Worm (Caenorhabditis elegans) whole organism, dauer: Measurements from ENCODE around the gene srx-129.

Experiments used
- unc-62 ChIP-seq: sonication (generic microtip); optimal IDR thresholded peaks from 2 replicates; lab custom pipeline; 2017; ENCODE audit warnings: missing biosample characterization, missing genetic modification reagents, missing genetic modification characterization

Gene srx-129

DNA sequence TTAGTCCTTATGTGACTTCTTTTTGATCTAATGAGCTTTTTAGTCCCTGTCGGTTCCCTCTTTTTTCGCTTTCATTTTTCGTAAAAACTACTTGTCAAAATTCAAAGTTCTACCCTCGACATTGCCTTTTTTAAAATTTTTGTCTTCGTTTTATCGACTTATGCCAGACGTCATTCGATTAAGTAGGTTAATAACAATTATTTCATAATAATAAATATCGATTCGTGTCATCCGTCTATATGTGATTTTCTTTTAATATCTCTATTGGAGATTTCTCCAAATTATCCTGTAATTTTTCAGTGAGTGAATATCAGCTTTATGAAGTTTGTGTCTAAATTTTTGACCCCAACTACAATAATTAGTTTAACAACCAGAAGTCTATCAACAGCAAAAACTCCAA lies 11.3 kb upstream of the srx-129 start, which contains the start of gene hpo-31:
Gene hpo-31, plus strand, starts transcription at position 301 of the 400 bp plus-strand sequence.
- no peak for TF ChIP-seq unc-62 (GFP tag; lab: Kevin White, UChicago)

DNA sequence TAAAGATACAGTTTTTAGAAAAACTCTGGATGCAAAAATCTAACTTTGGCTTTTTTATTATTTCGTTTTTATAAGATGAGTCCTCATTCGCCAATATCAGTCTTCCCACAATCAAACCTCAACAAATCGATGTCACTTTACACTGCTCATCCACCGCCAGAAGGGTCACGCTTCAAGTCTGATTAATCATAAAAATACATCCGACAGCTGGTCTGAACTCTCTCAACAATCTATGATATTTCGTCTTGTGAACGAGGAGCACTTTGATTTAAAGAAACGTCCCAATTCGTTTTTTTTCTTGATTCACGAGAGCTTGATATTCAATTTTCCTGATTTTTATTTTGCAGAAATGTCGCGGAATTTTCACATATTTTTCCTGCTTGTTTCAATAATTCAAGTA lies 6.1 kb upstream of the srx-129 start, which contains the start of gene nrf-5:
Gene nrf-5, plus strand, starts transcription at position 348 of the 400 bp plus-strand sequence.
- TF ChIP-seq unc-62 (GFP tag; lab: Kevin White, UChicago): no peak

DNA sequence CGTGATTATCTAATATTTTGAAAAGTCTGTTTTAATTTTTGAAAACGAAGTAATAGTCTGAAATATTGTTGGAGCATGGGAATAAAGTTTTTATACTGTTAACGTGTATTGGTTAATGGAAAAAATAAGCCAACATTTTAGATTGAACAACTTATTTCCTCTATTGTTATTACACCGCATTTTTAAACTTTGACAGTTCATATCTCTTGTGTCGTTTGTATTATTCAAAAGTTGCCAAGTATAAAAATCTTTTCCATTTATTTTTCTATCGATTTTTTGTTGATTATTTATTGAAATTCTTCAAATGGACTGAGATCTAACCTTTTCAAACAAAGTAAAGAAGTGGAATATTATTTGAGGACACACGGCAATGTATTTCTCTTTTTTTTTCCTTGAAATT lies 3.2 kb upstream of the srx-129 start, which contains the start of gene str-165:
Gene str-165, plus strand, starts transcription at position 301 of the 400 bp plus-strand sequence.
- no peak for TF ChIP-seq unc-62 (GFP tag; lab: Kevin White, UChicago)

DNA sequence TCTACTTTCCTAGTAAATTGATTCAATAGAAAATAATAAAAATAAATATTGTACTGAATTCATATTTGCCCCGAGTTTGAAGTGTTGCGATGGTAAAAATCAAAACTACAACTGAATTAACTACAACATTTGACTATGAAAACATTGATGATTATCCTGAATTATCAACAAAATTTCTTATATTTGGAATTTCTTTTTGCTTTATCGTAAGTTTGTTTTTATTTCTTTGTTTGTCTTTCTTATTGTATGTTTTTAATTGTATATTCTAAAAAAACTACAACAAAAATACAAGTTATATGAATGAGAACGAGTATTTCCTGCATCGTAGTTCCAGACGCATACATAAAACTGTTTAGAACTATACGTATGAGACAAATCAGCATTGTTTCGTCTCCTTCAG lies 3.1 kb downstream of the srx-129 start, which contains the start of gene srx-128:
Gene srx-128, plus strand, starts transcription at position 301 of the 400 bp plus-strand sequence.
- TF ChIP-seq unc-62 (GFP tag; lab: Kevin White, UChicago): no peak

DNA sequence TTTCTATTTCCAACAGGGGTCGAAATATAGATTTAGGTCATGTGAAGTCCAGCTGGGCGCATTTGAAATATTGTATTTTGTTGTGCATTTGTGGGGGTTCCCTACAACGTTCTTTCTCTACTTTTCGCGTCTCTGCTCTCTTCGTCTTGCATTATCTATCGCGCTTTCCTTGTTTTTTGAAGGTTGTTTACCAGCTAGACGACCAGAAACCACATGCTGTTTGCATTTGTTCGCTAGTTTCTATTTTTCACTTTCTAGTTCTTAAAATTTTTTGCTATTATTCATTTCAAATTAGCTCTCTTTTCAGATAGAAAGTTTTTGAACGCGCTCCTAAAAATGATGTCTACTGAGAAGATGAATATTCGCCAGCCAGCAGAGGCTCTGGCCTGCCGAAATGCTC lies 5.4 kb downstream of the srx-129 start, which contains the start of gene F55B12.10:
Gene F55B12.10, plus strand, starts transcription at position 301 of the 400 bp plus-strand sequence.
- TF ChIP-seq unc-62 (GFP tag; lab: Kevin White, UChicago): no peak

DNA sequence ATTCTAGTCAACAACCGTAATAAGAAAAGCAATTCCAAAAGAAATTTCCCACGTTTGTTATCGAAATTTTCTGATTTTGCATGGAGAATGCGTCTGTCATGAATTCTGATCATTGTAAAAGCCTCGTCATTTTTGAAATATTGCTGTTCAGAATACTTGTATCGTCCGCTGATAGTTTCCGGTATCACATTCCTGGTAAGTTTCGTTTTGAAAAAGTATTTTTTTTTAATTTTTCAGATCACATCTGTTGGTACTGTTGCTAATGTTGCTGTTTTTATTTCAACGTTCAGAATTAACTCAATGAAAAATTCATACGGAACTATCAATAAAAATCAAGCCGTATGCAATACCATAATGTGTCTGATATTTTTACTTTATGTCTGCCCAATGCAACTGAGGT lies 6.9 kb downstream of the srx-129 start, which contains the start of gene srx-17:
Gene srx-17, plus strand, starts transcription at position 301 of the 400 bp plus-strand sequence.
- TF ChIP-seq unc-62 (GFP tag; lab: Kevin White, UChicago): no peak

DNA sequence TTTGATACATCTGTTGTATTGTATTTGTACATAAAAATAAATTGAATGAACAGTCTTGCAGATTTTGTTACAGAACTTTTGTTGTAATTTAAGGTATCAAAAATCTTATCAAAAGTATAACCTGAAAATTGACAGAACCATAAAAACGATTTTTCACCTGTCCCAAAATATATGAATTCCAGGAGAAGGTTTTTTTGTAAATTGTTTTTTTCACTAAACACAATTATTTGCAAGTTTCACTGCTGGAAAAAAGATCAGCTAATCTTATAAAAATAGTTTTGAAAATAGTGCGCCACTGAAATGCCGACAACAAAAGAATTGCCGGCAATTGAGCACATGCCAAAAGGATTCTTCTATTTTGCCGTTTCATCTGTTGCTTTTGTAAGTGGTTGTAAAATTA lies 9.1 kb downstream of the srx-129 start, which contains the start of gene srx-130:
Gene srx-130, plus strand, starts transcription at position 301 of the 400 bp plus-strand sequence.
- no peak for TF ChIP-seq unc-62 (GFP tag; lab: Kevin White, UChicago)

DNA sequence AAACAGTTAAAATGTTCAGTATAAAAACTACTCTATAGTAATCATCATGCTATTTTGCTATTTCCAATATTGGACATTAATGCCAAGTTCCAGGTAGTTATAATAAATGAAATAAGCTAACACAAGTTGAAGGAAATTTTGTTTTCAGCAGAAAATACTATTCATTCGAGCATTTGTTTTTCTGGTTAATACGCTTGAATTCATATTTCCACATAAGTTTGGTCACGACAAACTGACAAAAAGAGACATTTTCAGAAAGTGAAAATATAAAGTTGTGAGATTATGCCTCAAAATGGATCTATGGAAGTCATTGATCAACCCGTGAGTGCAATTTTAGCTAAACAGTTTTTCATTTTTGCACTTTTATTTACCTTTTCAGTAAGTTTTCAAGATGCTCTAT lies 11.1 kb downstream of the srx-129 start, which contains the start of gene srx-131:
Gene srx-131, plus strand, starts transcription at position 301 of the 400 bp plus-strand sequence.
- TF ChIP-seq unc-62 (GFP tag; lab: Kevin White, UChicago): no peak

DNA sequence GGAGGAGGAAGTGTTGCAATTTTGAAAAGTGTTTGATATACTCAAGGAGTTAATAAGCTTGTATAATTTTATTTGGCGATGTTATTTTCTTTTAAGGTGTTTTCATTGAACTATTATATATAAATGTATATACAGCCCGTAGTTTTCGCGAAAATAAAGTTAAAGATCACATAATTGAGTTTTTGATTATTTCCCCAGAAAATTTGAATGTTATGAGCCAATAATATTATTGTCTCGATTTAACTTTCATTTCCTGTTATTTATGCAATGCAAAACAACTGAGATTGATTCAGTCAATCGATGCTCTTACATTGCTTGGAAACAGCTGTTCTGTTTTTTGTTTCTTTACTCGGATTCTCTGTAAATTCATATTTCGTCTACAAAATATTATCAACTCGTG lies 14.3 kb downstream of the srx-129 start, which contains the start of gene srx-133:
Gene srx-133, plus strand, starts transcription at position 301 of the 400 bp plus-strand sequence.
- no peak for TF ChIP-seq unc-62 (GFP tag; lab: Kevin White, UChicago)

DNA sequence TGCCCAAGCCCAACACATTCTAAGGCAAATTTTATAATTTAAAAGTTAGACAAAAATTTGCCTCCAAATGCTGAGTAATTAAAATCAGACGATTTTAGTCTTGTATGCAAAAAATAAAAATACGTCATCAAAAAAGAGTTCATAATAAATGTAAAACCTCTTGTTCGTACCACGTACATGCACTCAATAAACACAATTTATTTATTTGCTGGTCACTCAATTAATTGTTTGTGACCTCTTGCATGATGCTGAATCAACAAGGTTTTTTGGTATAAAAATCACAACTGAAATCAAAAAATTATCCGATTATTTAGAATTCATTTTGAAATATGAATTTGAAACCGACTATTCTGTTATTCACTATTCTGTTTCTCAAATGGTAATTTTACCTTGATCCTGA lies 16.1 kb downstream of the srx-129 start, which contains the start of gene hpx-2:
Gene hpx-2, plus strand, starts transcription at position 301 of the 400 bp plus-strand sequence.
- no peak for TF ChIP-seq unc-62 (GFP tag; lab: Kevin White, UChicago)

DNA sequence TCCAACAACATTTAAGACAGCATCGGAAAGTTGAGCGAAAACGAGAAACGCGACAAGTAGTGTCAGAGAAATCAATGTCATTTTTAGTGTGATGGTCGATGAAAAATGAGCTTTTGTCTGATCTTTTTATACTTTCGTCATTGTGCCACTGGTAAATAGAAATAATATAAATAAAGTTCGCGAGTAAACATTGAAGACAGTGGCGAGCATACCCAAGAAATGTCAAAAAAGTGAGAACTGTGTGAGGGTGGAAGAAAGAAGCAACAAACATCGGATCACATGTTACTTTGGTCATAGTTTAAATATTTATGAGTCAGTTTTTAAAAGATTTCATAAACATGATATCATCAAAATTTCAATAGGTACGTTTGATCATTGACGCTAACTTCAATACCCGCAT lies 20.3 kb downstream of the srx-129 start, which contains the start of gene ttr-21:
Gene ttr-21, minus strand, starts transcription at position 100 of the 400 bp plus-strand sequence.
- no peak for TF ChIP-seq unc-62 (GFP tag; lab: Kevin White, UChicago)

DNA sequence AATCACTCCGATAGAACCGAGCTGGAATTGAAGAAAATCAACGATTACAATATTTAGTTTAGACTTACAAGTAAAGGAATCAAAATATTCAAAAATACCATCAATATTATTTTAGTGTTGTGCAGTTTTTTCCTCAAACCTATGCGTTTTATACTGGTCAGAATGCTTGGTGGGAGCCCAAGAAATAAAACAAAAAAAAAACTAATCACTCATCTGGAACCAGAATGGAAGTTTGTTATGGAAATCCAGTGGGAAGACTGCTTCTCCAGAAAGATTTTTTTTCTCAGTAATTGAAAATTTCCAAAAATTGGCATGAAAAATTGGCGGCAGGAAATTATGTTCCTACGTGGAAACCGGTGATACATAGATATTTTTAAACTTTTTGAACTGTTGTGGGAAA lies 22.3 kb downstream of the srx-129 start, which contains the start of gene srx-134:
Gene srx-134, minus strand, starts transcription at position 101 of the 400 bp plus-strand sequence.
- TF ChIP-seq unc-62 (GFP tag; lab: Kevin White, UChicago): no peak

DNA sequence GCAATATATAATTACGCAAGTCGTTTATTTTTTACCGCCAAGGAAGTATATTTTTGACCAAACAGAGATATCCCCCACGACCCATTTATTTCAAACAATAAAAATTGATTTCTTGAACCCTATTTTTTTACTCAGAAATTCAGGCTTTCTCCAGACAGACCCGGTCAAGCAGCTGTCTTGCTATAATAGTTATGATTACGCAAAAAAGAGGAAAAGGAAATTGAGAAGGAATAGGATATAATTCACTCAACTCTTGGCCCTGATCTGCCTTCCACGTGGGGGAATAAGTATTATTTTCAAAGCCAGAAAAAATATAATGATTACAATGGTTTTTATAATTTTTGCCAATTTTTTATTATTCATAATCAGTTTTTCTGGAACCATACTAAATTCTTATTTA lies 23.1 kb downstream of the srx-129 start, which contains the start of gene srx-136:
Gene srx-136, plus strand, starts transcription at position 301 of the 400 bp plus-strand sequence.
- no peak for TF ChIP-seq unc-62 (GFP tag; lab: Kevin White, UChicago)

DNA sequence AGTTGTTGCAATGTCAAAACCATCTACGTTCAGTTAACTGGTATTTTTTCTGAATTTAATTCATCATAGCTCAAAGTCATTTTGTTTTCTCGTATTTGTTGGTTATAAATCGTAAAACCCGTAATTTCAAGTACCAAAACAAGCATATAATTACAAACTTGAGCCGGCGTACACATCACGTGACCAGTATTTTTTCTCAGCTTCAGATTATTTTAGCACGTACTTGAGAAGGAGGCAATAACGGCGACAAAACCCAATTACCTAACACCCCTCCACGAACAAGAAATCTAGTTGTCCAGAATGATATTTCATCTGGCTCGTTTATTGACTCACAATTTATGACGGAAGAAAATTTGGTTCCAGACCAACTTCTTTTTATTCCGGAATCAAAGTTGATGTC lies 24.9 kb downstream of the srx-129 start, which contains the start of gene srx-135:
Gene srx-135, plus strand, starts transcription at position 301 of the 400 bp plus-strand sequence.
- no peak for TF ChIP-seq unc-62 (GFP tag; lab: Kevin White, UChicago)

DNA sequence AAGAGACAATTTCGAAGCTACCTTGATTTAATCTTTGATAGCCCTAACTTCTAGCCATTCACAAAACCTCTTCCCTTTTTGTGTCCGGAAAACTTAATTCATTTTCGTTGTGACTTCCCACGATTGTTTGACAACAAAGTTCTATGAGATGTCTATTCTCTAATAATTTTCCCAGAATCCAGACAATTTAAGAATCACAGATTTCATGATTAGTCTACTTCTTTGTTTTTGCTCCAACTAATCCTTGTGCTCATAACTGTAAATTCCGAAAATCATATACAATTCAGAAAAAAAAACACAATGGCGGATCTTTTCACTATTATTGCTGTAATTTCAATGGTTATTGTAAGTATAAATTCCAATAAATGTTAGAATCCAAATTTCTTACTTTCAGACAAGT lies 28.5 kb downstream of the srx-129 start, which contains the start of gene srx-137:
Gene srx-137, plus strand, starts transcription at position 301 of the 400 bp plus-strand sequence.
- TF ChIP-seq unc-62 (GFP tag; lab: Kevin White, UChicago): no peak

DNA sequence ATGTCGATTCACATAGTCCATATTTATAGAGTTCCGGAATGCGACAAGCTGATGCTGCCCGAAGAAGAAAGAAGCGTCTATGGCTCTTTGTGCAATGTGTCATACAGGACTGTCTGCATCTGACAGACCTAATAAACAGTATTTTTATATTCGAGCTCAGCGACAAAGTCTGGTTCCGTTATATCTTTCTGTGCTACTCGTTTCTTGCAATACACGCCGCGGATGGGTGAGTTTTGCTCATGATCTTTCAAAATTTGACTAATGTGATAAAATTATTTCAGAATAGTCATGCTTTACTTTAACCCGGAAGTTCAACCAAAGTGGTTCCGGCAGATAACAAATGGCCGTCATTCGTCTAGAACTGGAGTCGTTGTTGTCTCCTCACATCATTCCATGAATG lies 29.6 kb downstream of the srx-129 start:
- no peak for TF ChIP-seq unc-62 (GFP tag; lab: Kevin White, UChicago)
